Worm (Caenorhabditis elegans): ENCODE data around the gene ZK897.10.

- TF ChIP-seq dao-5 (tag; optimal IDR thresholded peaks at IDR 0.05) (no peak), W03F9.2 (tag; optimal IDR thresholded peaks at IDR 0.05) (no peak)
These were observed 8.4 kb downstream of the ZK897.10 start, which contains the start of gene unc-31 for ce11 chrIV:12773519-12773918.
